Worm (Caenorhabditis elegans): ENCODE measurements around the gene ugt-61.

- TF ChIP-seq ceh-82 (tag; optimal IDR thresholded peaks at IDR 0.05) (no peak), F49E8.2 (tag; optimal IDR thresholded peaks at IDR 0.05; ENCODE audit: borderline replicate concordance) (no peak), hlh-30 (tag; optimal IDR thresholded peaks at IDR 0.05; ENCODE audit: insufficient read depth) (no peak)
Measured at ce11 chrV:4758540-4758939, 16.3 kb downstream of the ugt-61 start.

Measured in whole organism, L4 larva.